Fruit fly (Drosophila melanogaster) whole organism, embryonic: ENCODE measurements around the gene Pat1.
A peak's percentile ranks its signal among the peaks of the same experiment; 100 is the strongest.

ENCODE experiments used
- ATbp ChIP-seq: fragments of 200-800 bp; sonication (Bioruptor generic); optimal IDR thresholded peaks from 2 replicates; lab custom pipeline; 2017; ENCODE audit warnings: missing biosample characterization, mild to moderate bottlenecking, missing genetic modification characterization, missing genetic modification reagents
- Awh ChIP-seq: fragments of 200-800 bp; sonication (Bioruptor generic); IDR thresholded peaks from 2 replicates; pipeline ENCODE4, ENCODE4 v1.3.6; 2022; ENCODE audit warnings: missing biosample characterization, missing genetic modification characterization
- B-H2 ChIP-seq: fragments of 200-800 bp; sonication (Bioruptor generic); optimal IDR thresholded peaks from 2 replicates; lab custom pipeline; 2018; ENCODE audit warnings: missing biosample characterization, mild to moderate bottlenecking, missing genetic modification characterization
- CG10147 ChIP-seq: fragments of 200-800 bp; sonication (Bioruptor generic); optimal IDR thresholded peaks from 2 replicates; lab custom pipeline; 2019; ENCODE audit warnings: missing biosample characterization, mild to moderate bottlenecking, missing genetic modification characterization, moderate library complexity
- CG11398 ChIP-seq: fragments of 200-800 bp; sonication (Bioruptor generic); optimal IDR thresholded peaks from 2 replicates; lab custom pipeline; 2016; ENCODE audit warnings: missing biosample characterization, missing genetic modification characterization
- CG12071 ChIP-seq: fragments of 200-800 bp; sonication (Bioruptor generic); optimal IDR thresholded peaks from 3 replicates; lab custom pipeline; 2018; ENCODE audit warnings: missing biosample characterization, mild to moderate bottlenecking, missing genetic modification characterization
- CG12219 ChIP-seq: fragments of 200-800 bp; sonication (Bioruptor generic); optimal IDR thresholded peaks from 3 replicates; lab custom pipeline; 2018; ENCODE audit warnings: missing biosample characterization, mild to moderate bottlenecking, missing genetic modification characterization
- CG13296 ChIP-seq: fragments of 200-800 bp; sonication (Bioruptor generic); optimal IDR thresholded peaks from 3 replicates; lab custom pipeline; 2018; ENCODE audit warnings: missing biosample characterization, mild to moderate bottlenecking, missing genetic modification characterization
- CG14667 ChIP-seq: fragments of 200-800 bp; sonication (Bioruptor generic); IDR thresholded peaks from 2 replicates; pipeline ENCODE4 v1.3.6; 2022; ENCODE audit warnings: missing biosample characterization, missing genetic modification characterization
- CG15269 ChIP-seq: fragments of 200-800 bp; sonication (Bioruptor generic); optimal IDR thresholded peaks from 2 replicates; lab custom pipeline; 2018; ENCODE audit warnings: missing biosample characterization, mild to moderate bottlenecking, missing genetic modification characterization, moderate library complexity
- CG17385 ChIP-seq: fragments of 200-800 bp; sonication (Bioruptor generic); optimal IDR thresholded peaks from 3 replicates; lab custom pipeline; 2018; ENCODE audit warnings: missing biosample characterization, mild to moderate bottlenecking, missing genetic modification characterization
- CG1792 ChIP-seq: fragments of 200-800 bp; sonication (Bioruptor generic); optimal IDR thresholded peaks from 2 replicates; lab custom pipeline; 2016; ENCODE audit warnings: missing biosample characterization, missing genetic modification characterization
- CG18619 ChIP-seq: fragments of 200-800 bp; sonication (Bioruptor generic); optimal IDR thresholded peaks from 3 replicates; lab custom pipeline; 2017; ENCODE audit warnings: missing biosample characterization, mild to moderate bottlenecking, missing genetic modification characterization
- CG2199 ChIP-seq: fragments of 200-800 bp; sonication (Bioruptor generic); IDR thresholded peaks from 3 replicates; pipeline ENCODE4 v1.3.6; 2022; ENCODE audit warnings: missing biosample characterization, missing genetic modification characterization
- CG2678 ChIP-seq: fragments of 200-800 bp; sonication (Bioruptor generic); optimal IDR thresholded peaks from 3 replicates; lab custom pipeline; 2019; ENCODE audit warnings: missing biosample characterization, mild to moderate bottlenecking, missing genetic modification characterization, moderate library complexity
- CG31365 ChIP-seq: fragments of 200-800 bp; sonication (Bioruptor generic); optimal IDR thresholded peaks from 2 replicates; lab custom pipeline; 2018; ENCODE audit warnings: missing biosample characterization, mild to moderate bottlenecking, missing genetic modification characterization
- CG31441 ChIP-seq: fragments of 200-800 bp; sonication (Bioruptor generic); IDR thresholded peaks from 2 replicates; pipeline ENCODE4 v1.3.6; 2022; ENCODE audit warnings: missing biosample characterization, missing genetic modification characterization
- CG42726 ChIP-seq: fragments of 200-800 bp; sonication (Bioruptor generic); IDR thresholded peaks from 2 replicates; pipeline ENCODE4 v1.3.6; 2022; ENCODE audit warnings: missing biosample characterization, missing genetic modification characterization; ENCODE audit not compliant: partially characterized antibody
- CG4424 ChIP-seq: fragments of 200-800 bp; sonication (Bioruptor generic); optimal IDR thresholded peaks from 3 replicates; lab custom pipeline; 2016; ENCODE audit warnings: missing biosample characterization, missing genetic modification characterization
- CG4854 ChIP-seq: fragments of 200-800 bp; sonication (Bioruptor generic); optimal IDR thresholded peaks from 2 replicates; lab custom pipeline; 2016; ENCODE audit warnings: missing biosample characterization, missing genetic modification characterization, inconsistent platforms
- CG6254 ChIP-seq: fragments of 200-800 bp; sonication (Bioruptor generic); optimal IDR thresholded peaks from 3 replicates; lab custom pipeline; 2017; ENCODE audit warnings: mild to moderate bottlenecking, missing biosample characterization, missing genetic modification reagents, missing genetic modification characterization
- CG7786 ChIP-seq: fragments of 200-800 bp; sonication (Bioruptor generic); optimal IDR thresholded peaks from 2 replicates; lab custom pipeline; 2016; ENCODE audit warnings: missing biosample characterization, missing genetic modification characterization
- Camta ChIP-seq: fragments of 200-800 bp; sonication (Bioruptor generic); optimal IDR thresholded peaks from 2 replicates; lab custom pipeline; 2016; ENCODE audit warnings: missing biosample characterization, missing genetic modification characterization
- Dbx ChIP-seq: fragments of 200-800 bp; sonication (Bioruptor generic); IDR thresholded peaks from 3 replicates; pipeline ENCODE4 v1.3.6; 2022; ENCODE audit warnings: missing biosample characterization, missing genetic modification characterization
- Dll ChIP-seq: fragments of 200-800 bp; sonication (Bioruptor generic); IDR thresholded peaks from 4 replicates; pipeline ENCODE4 v1.3.6; 2022; ENCODE audit warnings: missing biosample characterization, missing genetic modification characterization; ENCODE audit not compliant: partially characterized antibody
- Ets65A ChIP-seq: fragments of 200-800 bp; sonication (Bioruptor generic); peaks from one replicate; lab custom pipeline; 2016; ENCODE audit warnings: missing biosample characterization, missing genetic modification characterization
- Ets97D ChIP-seq: fragments of 200-800 bp; sonication (Bioruptor generic); optimal IDR thresholded peaks from 3 replicates; lab custom pipeline; 2016; ENCODE audit warnings: missing biosample characterization, missing genetic modification characterization
- HLH3B ChIP-seq: fragments of 200-800 bp; sonication (Bioruptor generic); IDR thresholded peaks from 2 replicates; pipeline ENCODE4 v1.3.6; 2022; ENCODE audit warnings: missing biosample characterization, missing genetic modification characterization
- Lim3 ChIP-seq: fragments of 200-800 bp; sonication (Bioruptor generic); IDR thresholded peaks from 2 replicates; pipeline ENCODE4 v1.3.6; 2022; ENCODE audit warnings: missing biosample characterization, missing genetic modification characterization
- Meics ChIP-seq: fragments of 200-800 bp; sonication (Bioruptor generic); optimal IDR thresholded peaks from 2 replicates; lab custom pipeline; 2017; ENCODE audit warnings: missing biosample characterization, mild to moderate bottlenecking, missing genetic modification characterization
- Pdp1 ChIP-seq, 2 experiments: fragments of 200-800 bp; sonication (Bioruptor generic); optimal IDR thresholded peaks; 3 replicates each; lab custom pipeline; 2016; ENCODE audit warnings: missing biosample characterization in 2 of 2, missing genetic modification characterization in 2 of 2, mild to moderate bottlenecking in 1 of 2, moderate library complexity in 1 of 2
- TFAM ChIP-seq: fragments of 200-800 bp; sonication (Bioruptor generic); optimal IDR thresholded peaks from 2 replicates; lab custom pipeline; 2017; ENCODE audit warnings: missing biosample characterization, missing genetic modification characterization, inconsistent platforms
- Vsx1 ChIP-seq: fragments of 200-800 bp; sonication (Bioruptor generic); optimal IDR thresholded peaks from 2 replicates; lab custom pipeline; 2017; ENCODE audit warnings: missing biosample characterization, mild to moderate bottlenecking, missing genetic modification characterization, missing genetic modification reagents
- caup ChIP-seq: fragments of 200-800 bp; sonication (Bioruptor generic); optimal IDR thresholded peaks from 3 replicates; lab custom pipeline; 2017; ENCODE audit warnings: missing biosample characterization, mild to moderate bottlenecking, missing genetic modification characterization, moderate library complexity; ENCODE audit not compliant: severe bottlenecking
- danr ChIP-seq: fragments of 200-800 bp; sonication (Bioruptor generic); IDR thresholded peaks from 2 replicates; pipeline ENCODE4 v1.3.6; 2022; ENCODE audit warnings: missing biosample characterization, missing genetic modification characterization
- ewg ChIP-seq: fragments of 200-800 bp; sonication (Bioruptor generic); optimal IDR thresholded peaks from 3 replicates; lab custom pipeline; 2017; ENCODE audit warnings: mild to moderate bottlenecking, missing biosample characterization, missing genetic modification reagents, missing genetic modification characterization
- eyg ChIP-seq: fragments of 200-800 bp; sonication (Bioruptor generic); optimal IDR thresholded peaks from 3 replicates; lab custom pipeline; 2016; ENCODE audit warnings: missing biosample characterization, missing genetic modification characterization
- gcm ChIP-seq: fragments of 200-800 bp; sonication (Bioruptor generic); optimal IDR thresholded peaks from 2 replicates; lab custom pipeline; 2019; ENCODE audit warnings: missing biosample characterization, mild to moderate bottlenecking, missing genetic modification characterization, moderate library complexity
- ind ChIP-seq: fragments of 200-800 bp; sonication (Bioruptor generic); optimal IDR thresholded peaks from 3 replicates; lab custom pipeline; 2016; ENCODE audit warnings: missing biosample characterization, missing genetic modification characterization
- inv ChIP-seq: fragments of 200-800 bp; sonication (Bioruptor generic); IDR thresholded peaks from 2 replicates; pipeline ENCODE4 v1.3.6; 2022; ENCODE audit warnings: missing biosample characterization, missing genetic modification characterization; ENCODE audit not compliant: partially characterized antibody
- kay ChIP-seq: fragments of 200-800 bp; sonication (Bioruptor generic); optimal IDR thresholded peaks from 2 replicates; lab custom pipeline; 2016; ENCODE audit warnings: missing biosample characterization, missing genetic modification characterization
- pan ChIP-seq, 4 experiments: fragments of >200 bp in 3 of 4; fragments of 200-800 bp in 1 of 4; sonication (Bioruptor generic) in 1 of 4; optimal IDR thresholded peaks in 3 of 4; IDR thresholded peaks in 1 of 4; 2 replicates each; pipeline versions ENCODE4 v1.3.6 to Lab custom; 2017 to 2022; ENCODE audit warnings: missing biosample characterization in 2 of 4, missing genetic modification characterization in 2 of 4, mixed read lengths in 1 of 4
- prd ChIP-seq, 3 experiments: fragments of >200 bp in 2 of 3; fragments of 200-800 bp in 1 of 3; sonication (Bioruptor generic) in 1 of 3; optimal IDR thresholded peaks in 2 of 3; IDR thresholded peaks in 1 of 3; 2 replicates in 2 of 3; 3 replicates in 1 of 3; pipeline versions ENCODE4 v1.3.6 to Lab custom; 2017 to 2022; ENCODE audit warnings: missing biosample characterization in 1 of 3, missing genetic modification characterization in 1 of 3
- ro ChIP-seq: fragments of 200-800 bp; sonication (Bioruptor generic); IDR thresholded peaks from 2 replicates; pipeline ENCODE4 v1.3.6; 2022; ENCODE audit warnings: missing biosample characterization, missing genetic modification characterization
- sisA ChIP-seq: fragments of 200-800 bp; sonication (Bioruptor generic); IDR thresholded peaks from 2 replicates; pipeline ENCODE4 v1.3.6; 2022; ENCODE audit warnings: missing biosample characterization, missing genetic modification characterization
- slbo ChIP-seq: fragments of 200-800 bp; sonication (Bioruptor generic); IDR thresholded peaks from 2 replicates; pipeline ENCODE4 v1.3.6; 2022; ENCODE audit warnings: missing biosample characterization, missing genetic modification characterization
- sqz ChIP-seq: fragments of 200-800 bp; sonication (Bioruptor generic); optimal IDR thresholded peaks from 3 replicates; lab custom pipeline; 2018; ENCODE audit warnings: missing biosample characterization, mild to moderate bottlenecking, missing genetic modification characterization
- sr ChIP-seq: fragments of 200-800 bp; sonication (Bioruptor generic); IDR thresholded peaks from 3 replicates; pipeline ENCODE4 v1.3.6; 2022; ENCODE audit warnings: missing biosample characterization, missing genetic modification characterization
- vvl ChIP-seq: fragments of 200-800 bp; sonication (Bioruptor generic); IDR thresholded peaks from 2 replicates; pipeline ENCODE4 v1.3.6; 2022; ENCODE audit warnings: missing biosample characterization, missing genetic modification characterization
- zen2 ChIP-seq: fragments of 200-800 bp; sonication (Bioruptor generic); IDR thresholded peaks from 3 replicates; pipeline ENCODE4 v1.3.6; 2022; ENCODE audit warnings: missing biosample characterization, missing genetic modification characterization; ENCODE audit not compliant: partially characterized antibody

Gene Pat1

DNA sequence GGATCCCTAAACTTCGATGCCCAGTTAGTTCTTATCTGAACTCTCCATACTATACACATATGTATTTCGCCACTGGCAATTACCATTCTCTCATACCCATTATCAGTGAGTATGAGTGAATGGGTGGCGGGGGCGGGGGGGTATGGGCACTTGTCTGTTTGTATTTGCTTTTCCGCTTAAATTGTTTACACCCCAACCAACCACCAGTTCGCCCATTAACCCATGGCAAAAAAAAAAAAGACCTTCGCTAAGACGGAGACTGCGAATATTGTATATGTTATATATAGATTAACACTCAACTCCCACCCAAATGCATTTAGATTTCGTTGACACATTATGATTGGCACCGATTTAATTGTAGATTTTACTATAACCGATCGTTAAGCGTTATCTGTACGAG lies 1.5 kb downstream of the Pat1 start (continued):
- no peak for TF ChIP-seq sisA (GFP tag; lab: Robert Waterston, UW)
- TF ChIP-seq CG2199: no peak
- peak; percentile 43 for TF ChIP-seq ATbp (GFP tag; lab: Kevin White, UChicago)
- TF ChIP-seq CG7786 (GFP tag; lab: Kevin White, UChicago): no peak
- no peak for TF ChIP-seq CG31441
- peak; percentile 10 for TF ChIP-seq sqz
- TF ChIP-seq CG4854 (GFP tag; lab: Kevin White, UChicago): no peak
- TF ChIP-seq CG13296: peak; percentile 12
- no peak for TF ChIP-seq gcm (GFP tag; lab: Kevin White, UChicago)
- TF ChIP-seq CG2678 (tag; lab: Kevin White, UChicago): peak; percentile 45
- no peak for TF ChIP-seq Camta
- no peak for TF ChIP-seq CG31365 (tag; lab: Kevin White, UChicago)
- no peak for TF ChIP-seq zen2 (GFP tag; lab: Robert Waterston, UW)
- TF ChIP-seq CG6254 (GFP tag; lab: Kevin White, UChicago): no peak
- no peak for TF ChIP-seq inv (GFP tag; lab: Robert Waterston, UW)
- peak; percentile 48 for TF ChIP-seq Meics (GFP tag; lab: Kevin White, UChicago)
- no peak for TF ChIP-seq CG15269 (tag; lab: Kevin White, UChicago)
- TF ChIP-seq kay (GFP tag; lab: Kevin White, UChicago): no peak
- no peak for TF ChIP-seq Lim3 (GFP tag; lab: Robert Waterston, UW)
- TF ChIP-seq eyg: no peak
- no peak for TF ChIP-seq ro (GFP tag; lab: Robert Waterston, UW)
- peak; percentile 60; the same call in 2 of the 3 replicates for TF ChIP-seq Dbx (GFP tag; lab: Robert Waterston, UW)
- TF ChIP-seq CG4424: no peak
- TF ChIP-seq CG1792: peak; percentile 17
- no peak for TF ChIP-seq CG42726 (GFP tag; lab: Robert Waterston, UW)
- TF ChIP-seq HLH3B (GFP tag; lab: Robert Waterston, UW): no peak
- no peak for TF ChIP-seq CG18619 (GFP tag; lab: Kevin White, UChicago)
- peak; percentile 37 for TF ChIP-seq CG12071
- peak; percentile 74 for TF ChIP-seq caup (GFP tag; lab: Kevin White, UChicago)
- TF ChIP-seq sr (GFP tag; lab: Robert Waterston, UW): no peak
- no peak for TF ChIP-seq CG11398 (GFP tag; lab: Kevin White, UChicago)
- no peak for TF ChIP-seq prd (optimal IDR thresholded peaks at IDR 0.05; lab: Kevin White, UChicago)
- no peak for TF ChIP-seq prd (GFP tag; IDR thresholded peaks at IDR 0.05; lab: Robert Waterston, UW)
- no peak for TF ChIP-seq TFAM (GFP tag; lab: Kevin White, UChicago)
- no peak for TF ChIP-seq pan (optimal IDR thresholded peaks at IDR 0.05; lab: Kevin White, UChicago)
- TF ChIP-seq pan (GFP tag; optimal IDR thresholded peaks at IDR 0.05 in 1 of 2, IDR thresholded peaks at IDR 0.05 in 1 of 2): no peak
- TF ChIP-seq CG17385 (GFP tag; lab: Kevin White, UChicago): peak; percentile 20
- TF ChIP-seq slbo (GFP tag; lab: Robert Waterston, UW): no peak; the same call in 1 of the 2 replicates
- no peak for TF ChIP-seq CG10147 (GFP tag; lab: Kevin White, UChicago)
- 0 out of 2 replicates have a peak, but pooled peaks have one; percentile 9 for TF ChIP-seq vvl
- TF ChIP-seq Vsx1 (GFP tag; lab: Kevin White, UChicago): peak; percentile 48
- TF ChIP-seq Ets65A (GFP tag; lab: Kevin White, UChicago): no peak
- no peak for TF ChIP-seq ind (GFP tag; lab: Kevin White, UChicago)
- TF ChIP-seq Ets97D (GFP tag; lab: Kevin White, UChicago): no peak
- TF ChIP-seq Dll (GFP tag; lab: Robert Waterston, UW): no peak
- no peak for TF ChIP-seq Pdp1 (GFP tag; optimal IDR thresholded peaks at IDR 0.05; lab: Kevin White, UChicago)
- TF ChIP-seq CG12219: no peak
- no peak for TF ChIP-seq Awh (GFP tag; lab: Robert Waterston, UW)
- no peak for TF ChIP-seq danr (GFP tag; lab: Robert Waterston, UW)
- peak; percentile 62 for TF ChIP-seq B-H2 (GFP tag; lab: Kevin White, UChicago)
- TF ChIP-seq ewg (GFP tag; lab: Kevin White, UChicago): no peak
- TF ChIP-seq CG14667 (GFP tag; lab: Robert Waterston, UW): no peak
